Worm (Caenorhabditis elegans) whole organism, L1 larva: ENCODE results near the gene kvs-4.

ENCODE experiments used
- C04F5.9 ChIP-seq: sonication (generic microtip); optimal IDR thresholded peaks from 2 replicates; lab custom pipeline; 2016; ENCODE audit warnings: missing genetic modification characterization, missing compliant biosample characterization
- C34B4.2 ChIP-seq: sonication (generic microtip); optimal IDR thresholded peaks from 2 replicates; lab custom pipeline; 2017; ENCODE audit warnings: mild to moderate bottlenecking, missing genetic modification characterization, missing compliant biosample characterization
- F16B12.6 ChIP-seq: fragments of 150-350 bp; optimal IDR thresholded peaks from 2 replicates; lab custom pipeline; 2014; ENCODE audit warnings: missing biosample characterization, missing genetic modification characterization
- aly-2 ChIP-seq: fragments of 150-350 bp; optimal IDR thresholded peaks from 2 replicates; lab custom pipeline; 2014; ENCODE audit warnings: missing biosample characterization, missing genetic modification characterization
- ceh-82 ChIP-seq, 3 experiments: fragments of 150-350 bp in 1 of 3; sonication (generic microtip) in 2 of 3; optimal IDR thresholded peaks; 2 replicates each; lab custom pipeline; 2014 to 2017; ENCODE audit warnings: missing biosample characterization in 3 of 3, missing genetic modification characterization in 3 of 3
- ceh-90 ChIP-seq: sonication (generic microtip); optimal IDR thresholded peaks from 2 replicates; lab custom pipeline; 2016; ENCODE audit warnings: missing genetic modification characterization, missing compliant biosample characterization
- ces-1 ChIP-seq: fragments of 150-350 bp; optimal IDR thresholded peaks from 2 replicates; lab custom pipeline; 2014; ENCODE audit warnings: missing biosample characterization, missing genetic modification reagents, missing genetic modification characterization
- dsc-1 ChIP-seq: sonication (generic microtip); optimal IDR thresholded peaks from 2 replicates; lab custom pipeline; 2016; ENCODE audit warnings: mild to moderate bottlenecking, missing genetic modification characterization, missing compliant biosample characterization
- efl-1 ChIP-seq, 4 experiments: fragments of 150-350 bp; optimal IDR thresholded peaks in 3 of 4; peaks in 1 of 4; 1 replicate in 1 of 4; 2 replicates in 3 of 4; lab custom pipeline; 2014; ENCODE audit warnings: missing biosample characterization in 2 of 4, missing genetic modification characterization in 2 of 4, missing genetic modification reagents in 2 of 4
- elt-3 ChIP-seq, 6 experiments: fragments of 150-350 bp in 1 of 6; sonication (generic microtip); optimal IDR thresholded peaks; 2 replicates each; lab custom pipeline; 2017 to 2018; ENCODE audit warnings: missing biosample characterization in 6 of 6, missing genetic modification characterization in 6 of 6, inconsistent platforms in 1 of 6
- ets-5 ChIP-seq: fragments of 200-800 bp; sonication (Bioruptor generic); IDR thresholded peaks from 2 replicates; pipeline ENCODE4 v1.3.6; 2022; ENCODE audit warnings: missing genetic modification characterization, missing compliant biosample characterization
- fos-1 ChIP-seq: fragments of 150-350 bp; optimal IDR thresholded peaks from 2 replicates; lab custom pipeline; 2014; ENCODE audit warnings: missing biosample characterization, missing genetic modification characterization
- isw-1 ChIP-seq: fragments of 200-800 bp; sonication (Bioruptor generic); IDR thresholded peaks from 2 replicates; pipeline ENCODE4 v1.3.6; 2022; ENCODE audit warnings: missing genetic modification characterization, missing compliant biosample characterization
- lin-35 ChIP-seq, 2 experiments: fragments of 150-350 bp; optimal IDR thresholded peaks; 2 replicates each; lab custom pipeline; 2014; ENCODE audit warnings: missing biosample characterization in 2 of 2, missing genetic modification characterization in 2 of 2, missing genetic modification reagents in 2 of 2
- lir-3 ChIP-seq: sonication (generic microtip); optimal IDR thresholded peaks from 2 replicates; lab custom pipeline; 2016; ENCODE audit warnings: mild to moderate bottlenecking, missing genetic modification characterization, moderate library complexity, missing compliant biosample characterization; ENCODE audit not compliant: poor library complexity
- mep-1 ChIP-seq: fragments of 150-350 bp; optimal IDR thresholded peaks from 2 replicates; lab custom pipeline; 2014; ENCODE audit warnings: missing biosample characterization, missing genetic modification characterization
- nhr-84 ChIP-seq: sonication (generic microtip); optimal IDR thresholded peaks from 2 replicates; lab custom pipeline; 2017; ENCODE audit warnings: missing biosample characterization, missing genetic modification characterization
- nhr-85 ChIP-seq: sonication (generic microtip); peaks from one replicate; lab custom pipeline; 2016; ENCODE audit warnings: missing genetic modification characterization, inconsistent platforms, missing compliant biosample characterization
- sox-4 ChIP-seq: sonication (generic microtip); optimal IDR thresholded peaks from 2 replicates; lab custom pipeline; 2016; ENCODE audit warnings: missing genetic modification characterization, missing compliant biosample characterization
- swsn-7 ChIP-seq: sonication (generic microtip); optimal IDR thresholded peaks from 2 replicates; lab custom pipeline; 2016; ENCODE audit warnings: missing genetic modification characterization, missing compliant biosample characterization
- unc-86 ChIP-seq: sonication (generic microtip); optimal IDR thresholded peaks from 2 replicates; lab custom pipeline; 2016; ENCODE audit warnings: missing genetic modification characterization, missing compliant biosample characterization
- ztf-4 ChIP-seq: fragments of 150-350 bp; optimal IDR thresholded peaks from 2 replicates; lab custom pipeline; 2014; ENCODE audit warnings: missing biosample characterization, missing genetic modification characterization

Gene kvs-4

DNA sequence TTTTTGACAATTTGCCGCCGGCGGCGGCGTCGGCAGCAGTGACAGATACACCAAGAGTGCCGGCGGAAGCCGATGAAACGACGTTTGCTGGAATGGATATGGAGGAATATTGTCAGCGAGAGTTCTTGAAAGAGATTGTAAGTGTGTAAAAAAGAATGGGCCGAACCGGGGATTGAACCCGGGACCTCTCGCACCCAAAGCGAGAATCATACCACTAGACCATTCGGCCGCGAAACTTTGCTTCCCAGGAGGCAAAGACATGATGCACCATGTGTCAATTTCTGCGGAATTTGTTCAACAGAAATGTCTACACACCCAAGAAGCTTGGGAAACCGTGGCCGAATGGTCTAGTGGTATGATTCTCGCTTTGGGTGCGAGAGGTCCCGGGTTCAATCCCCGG is 54.3 kb downstream of the kvs-4 start (continued):
- peak; percentile 58 for TF ChIP-seq fos-1
- TF ChIP-seq ceh-82 (tag; optimal IDR thresholded peaks at IDR 0.05; lab: Kevin White, UChicago) = peak; percentile 45 to 68 (median 55)
- peak; percentile 95 for TF ChIP-seq dsc-1 (tag; lab: Kevin White, UChicago)
- TF ChIP-seq swsn-7 = peak; percentile 83
- TF ChIP-seq ets-5 (GFP tag; lab: Robert Waterston, UW) = no peak
- TF ChIP-seq elt-3 (tag; optimal IDR thresholded peaks at IDR 0.05; lab: Kevin White, UChicago) = peak in 3 of 6 experiments; percentile 4 to 76 (median 5)
- TF ChIP-seq ces-1 (GFP tag; lab: Kevin White, UChicago) = no peak
- peak; percentile 29 for TF ChIP-seq ztf-4 (tag; lab: Kevin White, UChicago)
- peak; percentile 66 for TF ChIP-seq isw-1 (GFP tag; lab: Robert Waterston, UW)
- TF ChIP-seq lir-3 (tag; lab: Kevin White, UChicago) = no peak
- peak; percentile 65 to 86 for TF ChIP-seq lin-35 (GFP tag; optimal IDR thresholded peaks at IDR 0.05; lab: Kevin White, UChicago)

DNA sequence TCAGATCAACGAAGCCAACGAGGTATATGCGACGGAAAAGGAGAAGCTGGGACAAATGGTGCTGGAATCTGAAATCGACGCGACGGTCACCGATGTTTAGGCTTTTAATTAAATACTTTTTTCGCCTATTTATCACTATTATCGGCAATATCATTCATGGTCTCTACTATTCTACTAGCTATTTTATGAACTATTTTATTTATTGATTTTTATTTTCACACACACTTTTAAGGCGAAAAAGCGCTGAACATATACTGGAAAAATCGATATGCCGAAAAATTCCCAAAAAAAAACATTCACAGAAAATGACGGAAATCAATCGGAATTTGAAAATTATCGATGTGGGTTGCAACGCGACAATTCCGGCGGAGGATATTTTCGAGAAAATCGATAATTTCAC is 56.2 kb downstream of the kvs-4 start, which contains the start of gene W09D6.1:
TSS of gene W09D6.1 (plus strand) at position 301 of the 400 bp plus-strand sequence.
- no peak for TF ChIP-seq efl-1 (optimal IDR thresholded peaks at IDR 0.05; lab: Kevin White, UChicago)
- peak in 1 of 2 experiments; percentile 33 for TF ChIP-seq efl-1 (GFP tag; optimal IDR thresholded peaks at IDR 0.05 in 1 of 2; lab: Kevin White, UChicago)
- TF ChIP-seq C04F5.9 = no peak
- TF ChIP-seq, all 84 proteins: peak for 1

DNA sequence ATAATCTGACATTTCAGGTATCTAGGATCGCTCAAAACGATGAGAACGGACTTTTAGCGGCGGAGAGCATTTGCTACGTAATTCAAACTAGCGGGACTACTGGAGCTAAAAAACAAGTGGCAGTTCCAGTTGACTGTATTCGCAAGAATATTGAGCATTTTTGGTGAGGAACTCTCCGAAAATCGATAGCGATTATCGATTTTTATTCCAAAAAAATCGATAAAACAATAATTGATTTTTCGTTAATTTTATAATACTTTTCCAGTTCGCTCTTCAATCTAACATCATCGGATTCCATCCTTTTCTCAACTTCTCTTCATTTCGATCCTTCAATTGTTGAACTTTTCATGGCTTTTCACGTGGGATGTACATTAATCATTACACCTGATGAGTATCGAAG is 56.9 kb downstream of the kvs-4 start:
- TF ChIP-seq lir-3 (tag; lab: Kevin White, UChicago) (no peak), efl-1 (optimal IDR thresholded peaks at IDR 0.05; lab: Kevin White, UChicago) (no peak), efl-1 (GFP tag; optimal IDR thresholded peaks at IDR 0.05 in 1 of 2; lab: Kevin White, UChicago) (peak in 1 of 2 experiments; percentile 16)
- TF ChIP-seq, all 84 proteins: peak for 1

DNA sequence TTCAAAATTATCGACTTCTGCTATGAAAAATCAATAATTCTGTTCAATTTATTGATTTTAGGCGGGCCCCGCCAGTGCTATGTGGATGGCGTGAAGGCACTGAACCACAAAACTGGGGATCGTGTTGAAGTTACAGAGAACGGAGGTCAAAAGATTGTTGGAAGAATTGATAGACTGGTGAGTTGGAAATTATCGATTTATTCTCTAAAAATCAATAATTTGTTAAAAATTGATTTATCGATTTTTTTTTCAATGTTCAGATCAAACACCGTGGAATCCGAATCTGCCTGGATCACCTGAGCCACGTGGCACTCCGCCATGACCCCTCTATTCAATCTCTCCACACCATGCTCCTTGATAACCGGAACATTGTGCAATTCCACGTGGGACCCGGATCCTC is 57.8 kb downstream of the kvs-4 start:
- TF ChIP-seq nhr-85 (no peak), aly-2 (tag; lab: Kevin White, UChicago) (no peak), ceh-90 (tag; lab: Kevin White, UChicago) (no peak), mep-1 (tag; lab: Kevin White, UChicago) (no peak), unc-86 (tag; lab: Kevin White, UChicago) (no peak), F16B12.6 (tag; lab: Kevin White, UChicago) (no peak), C34B4.2 (no peak)

DNA sequence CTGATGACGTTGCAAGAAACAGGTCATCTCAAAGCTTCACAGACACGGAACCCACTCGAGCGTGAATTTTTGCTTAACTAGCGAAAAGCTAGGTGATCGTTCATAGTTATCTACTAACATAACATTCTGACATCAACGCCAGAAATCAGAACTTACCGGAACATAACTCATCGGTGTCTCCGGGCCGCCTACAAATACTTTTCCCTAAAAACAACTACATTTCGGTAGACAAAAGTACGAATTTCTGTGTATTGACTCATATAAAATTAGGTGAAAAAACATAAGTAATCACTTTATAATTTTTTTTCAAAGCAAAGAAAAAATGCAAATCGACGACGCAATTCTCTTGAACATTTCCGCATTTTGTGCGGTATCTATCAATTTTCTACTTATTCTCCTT is 61.9 kb downstream of the kvs-4 start, which contains the start of gene str-261:
TSS of gene str-261 (plus strand) at position 301 of the 400 bp plus-strand sequence.
- TF ChIP-seq efl-1 (optimal IDR thresholded peaks at IDR 0.05; lab: Kevin White, UChicago) (no peak), efl-1 (GFP tag; optimal IDR thresholded peaks at IDR 0.05 in 1 of 2; lab: Kevin White, UChicago) (peak in 1 of 2 experiments; percentile 13), sox-4 (tag; lab: Kevin White, UChicago) (no peak), nhr-84 (tag; lab: Kevin White, UChicago) (no peak)
- TF ChIP-seq, all 84 proteins: peak for 1
